Fruit fly (Drosophila melanogaster): Measurements from ENCODE around the gene vib.

vib gene

dm6 chr3R:19226137-19226873 lies at the start of gene vib:
Gene vib, minus strand, starts transcription at chr3R:19226651.
- TF ChIP-seq CG17801 (GFP tag; optimal IDR thresholded peaks at IDR 0.05; ENCODE audit: partially characterized antibody) = peak; percentile 64

- no peak for TF ChIP-seq CG17801 (GFP tag; optimal IDR thresholded peaks at IDR 0.05; ENCODE audit: partially characterized antibody)
Measured at dm6 chr3R:19276135-19276534, 49.7 kb upstream of the vib start.

dm6 chr3R:19274028-19274427 lies 47.6 kb upstream of the vib start:
- no peak for TF ChIP-seq CG17801 (GFP tag; optimal IDR thresholded peaks at IDR 0.05; ENCODE audit: partially characterized antibody)

- TF ChIP-seq CG17801 (GFP tag; optimal IDR thresholded peaks at IDR 0.05; ENCODE audit: partially characterized antibody) = no peak
Measured at dm6 chr3R:19271125-19271524, 44.7 kb upstream of the vib start.

dm6 chr3R:19264789-19265188 lies 38.3 kb upstream of the vib start:
- TF ChIP-seq CG17801 (GFP tag; optimal IDR thresholded peaks at IDR 0.05; ENCODE audit: partially characterized antibody) = no peak

dm6 chr3R:19256477-19256876 lies 30.0 kb upstream of the vib start, which contains the start of gene CG14280:
Gene CG14280, plus strand, starts transcription at chr3R:19256777.
- TF ChIP-seq CG17801 (GFP tag; optimal IDR thresholded peaks at IDR 0.05; ENCODE audit: partially characterized antibody) = no peak

- TF ChIP-seq CG17801 (GFP tag; optimal IDR thresholded peaks at IDR 0.05; ENCODE audit: partially characterized antibody) = no peak
Measured at dm6 chr3R:19255255-19255654, 28.8 kb upstream of the vib start.

- TF ChIP-seq CG17801 (GFP tag; optimal IDR thresholded peaks at IDR 0.05; ENCODE audit: partially characterized antibody) = no peak
Measured at dm6 chr3R:19253975-19254374, 27.5 kb upstream of the vib start.

- no peak for TF ChIP-seq CG17801 (GFP tag; optimal IDR thresholded peaks at IDR 0.05; ENCODE audit: partially characterized antibody)
Measured at dm6 chr3R:19250063-19250462, 23.6 kb upstream of the vib start.

dm6 chr3R:19248036-19248435 lies 21.6 kb upstream of the vib start, which contains the start of gene CG5217:
Gene CG5217, minus strand, starts transcription at chr3R:19248136.
- no peak for TF ChIP-seq CG17801 (GFP tag; optimal IDR thresholded peaks at IDR 0.05; ENCODE audit: partially characterized antibody)

- TF ChIP-seq CG17801 (GFP tag; optimal IDR thresholded peaks at IDR 0.05; ENCODE audit: partially characterized antibody) = no peak
Measured at dm6 chr3R:19246080-19246637, 19.7 kb upstream of the vib start, which contains the start of gene unc79. Gene unc79, minus strand, starts transcription at chr3R:19246130.

- TF ChIP-seq CG17801 (GFP tag; optimal IDR thresholded peaks at IDR 0.05; ENCODE audit: partially characterized antibody) = no peak
Measured at dm6 chr3R:19245399-19245798, 18.9 kb upstream of the vib start.

dm6 chr3R:19238934-19239333 lies 12.5 kb upstream of the vib start:
- TF ChIP-seq CG17801 (GFP tag; optimal IDR thresholded peaks at IDR 0.05; ENCODE audit: partially characterized antibody) = no peak

dm6 chr3R:19229245-19229644 lies 2.8 kb upstream of the vib start, which contains the start of the genes CG5250 and Polr2M:
Gene CG5250, minus strand, starts transcription at chr3R:19229276.
Gene Polr2M, plus strand, starts transcription at chr3R:19229463.
- peak; percentile 6 for TF ChIP-seq CG17801 (GFP tag; optimal IDR thresholded peaks at IDR 0.05; ENCODE audit: partially characterized antibody)

- TF ChIP-seq CG17801 (GFP tag; optimal IDR thresholded peaks at IDR 0.05; ENCODE audit: partially characterized antibody) = no peak
Measured at dm6 chr3R:19228080-19228479, 1.6 kb upstream of the vib start, which contains the start of gene CG11703. Gene CG11703, minus strand, starts transcription at chr3R:19228180.

dm6 chr3R:19225446-19225955 lies 950 bp downstream of the vib start:
- TF ChIP-seq CG17801 (GFP tag; optimal IDR thresholded peaks at IDR 0.05; ENCODE audit: partially characterized antibody) = no peak
